Worm (Caenorhabditis elegans) whole organism, L1 larva: ENCODE results near the gene acdh-2.
"Not testable (repeated sequence)": the region's sequence is repeated elsewhere in the genome, so short reads cannot be mapped to it uniquely, and the experiment has no call there.

Experiments used
- aly-2 ChIP-seq: fragments of 150-350 bp; optimal IDR thresholded peaks from 2 replicates; lab custom pipeline; 2014; ENCODE audit warnings: missing biosample characterization, missing genetic modification characterization
- blmp-1 ChIP-seq: fragments of 150-350 bp; optimal IDR thresholded peaks from 2 replicates; lab custom pipeline; 2014; ENCODE audit warnings: missing biosample characterization, missing genetic modification characterization
- ceh-88 ChIP-seq: fragments of 200-800 bp; sonication (Bioruptor generic); IDR thresholded peaks from 2 replicates; pipeline ENCODE4 v1.3.6; 2022; ENCODE audit warnings: missing genetic modification characterization, missing compliant biosample characterization
- ceh-90 ChIP-seq: sonication (generic microtip); optimal IDR thresholded peaks from 2 replicates; lab custom pipeline; 2016; ENCODE audit warnings: missing genetic modification characterization, missing compliant biosample characterization
- ces-1 ChIP-seq: fragments of 150-350 bp; optimal IDR thresholded peaks from 2 replicates; lab custom pipeline; 2014; ENCODE audit warnings: missing biosample characterization, missing genetic modification reagents, missing genetic modification characterization
- dsc-1 ChIP-seq: sonication (generic microtip); optimal IDR thresholded peaks from 2 replicates; lab custom pipeline; 2016; ENCODE audit warnings: mild to moderate bottlenecking, missing genetic modification characterization, missing compliant biosample characterization
- efl-1 ChIP-seq, 4 experiments: fragments of 150-350 bp; optimal IDR thresholded peaks in 3 of 4; peaks in 1 of 4; 1 replicate in 1 of 4; 2 replicates in 3 of 4; lab custom pipeline; 2014; ENCODE audit warnings: missing biosample characterization in 2 of 4, missing genetic modification characterization in 2 of 4, missing genetic modification reagents in 2 of 4
- efl-3 ChIP-seq: fragments of 200-800 bp; sonication (Bioruptor generic); optimal IDR thresholded peaks from 2 replicates; lab custom pipeline; 2018; ENCODE audit warnings: mild to moderate bottlenecking, missing genetic modification characterization, missing compliant biosample characterization
- egl-13 ChIP-seq: sonication (generic microtip); optimal IDR thresholded peaks from 2 replicates; lab custom pipeline; 2016; ENCODE audit warnings: missing genotype, missing genetic modification reagents, missing genetic modification characterization, missing compliant biosample characterization
- egl-27 ChIP-seq, 2 experiments: fragments of 150-350 bp in 1 of 2; sonication (generic microtip); optimal IDR thresholded peaks; 3 replicates each; lab custom pipeline; 2017 to 2018; ENCODE audit warnings: missing biosample characterization in 2 of 2, missing genetic modification characterization in 2 of 2, missing genetic modification reagents in 2 of 2
- elt-3 ChIP-seq, 6 experiments: fragments of 150-350 bp in 1 of 6; sonication (generic microtip); optimal IDR thresholded peaks; 2 replicates each; lab custom pipeline; 2017 to 2018; ENCODE audit warnings: missing biosample characterization in 6 of 6, missing genetic modification characterization in 6 of 6, inconsistent platforms in 1 of 6
- fkh-8 ChIP-seq: sonication (generic microtip); optimal IDR thresholded peaks from 2 replicates; lab custom pipeline; 2016; ENCODE audit warnings: mild to moderate bottlenecking, missing genetic modification characterization, missing compliant biosample characterization
- fos-1 ChIP-seq: fragments of 150-350 bp; optimal IDR thresholded peaks from 2 replicates; lab custom pipeline; 2014; ENCODE audit warnings: missing biosample characterization, missing genetic modification characterization
- grh-1 ChIP-seq: fragments of 200-800 bp; sonication (Bioruptor generic); IDR thresholded peaks from 2 replicates; pipeline ENCODE4 v1.3.6; 2022; ENCODE audit warnings: missing genetic modification reagents, missing genetic modification characterization, missing compliant biosample characterization
- hlh-17 ChIP-seq: fragments of 200-800 bp; sonication (Bioruptor generic); optimal IDR thresholded peaks from 2 replicates; lab custom pipeline; 2018; ENCODE audit warnings: missing genetic modification characterization, mild to moderate bottlenecking, missing compliant biosample characterization, moderate library complexity, borderline replicate concordance
- irx-1 ChIP-seq: sonication (generic microtip); optimal IDR thresholded peaks from 2 replicates; lab custom pipeline; 2016; ENCODE audit warnings: missing genetic modification characterization, missing compliant biosample characterization
- lin-13 ChIP-seq: fragments of 150-350 bp; optimal IDR thresholded peaks from 2 replicates; lab custom pipeline; 2014; ENCODE audit warnings: missing biosample characterization, missing genetic modification reagents, missing genetic modification characterization
- lin-35 ChIP-seq, 2 experiments: fragments of 150-350 bp; optimal IDR thresholded peaks; 2 replicates each; lab custom pipeline; 2014; ENCODE audit warnings: missing biosample characterization in 2 of 2, missing genetic modification characterization in 2 of 2, missing genetic modification reagents in 2 of 2
- lin-39 ChIP-seq: fragments of 150-350 bp; optimal IDR thresholded peaks from 2 replicates; lab custom pipeline; 2014; ENCODE audit warnings: missing biosample characterization, missing genetic modification reagents, missing genetic modification characterization
- lsy-2 ChIP-seq, 2 experiments: fragments of 150-350 bp; optimal IDR thresholded peaks; 2 replicates each; lab custom pipeline; 2014; ENCODE audit warnings: missing biosample characterization in 2 of 2, missing genetic modification characterization in 2 of 2
- mab-9 ChIP-seq: fragments of 200-800 bp; sonication (Bioruptor generic); IDR thresholded peaks from 2 replicates; pipeline ENCODE4 v1.3.6; 2022; ENCODE audit warnings: missing genetic modification reagents, missing genetic modification characterization, missing compliant biosample characterization
- mdl-1 ChIP-seq, 2 experiments: fragments of 150-350 bp; optimal IDR thresholded peaks; 2 replicates each; lab custom pipeline; 2014 to 2017; ENCODE audit warnings: missing biosample characterization in 2 of 2, missing genetic modification characterization in 2 of 2, inconsistent platforms in 1 of 2
- mep-1 ChIP-seq: fragments of 150-350 bp; optimal IDR thresholded peaks from 2 replicates; lab custom pipeline; 2014; ENCODE audit warnings: missing biosample characterization, missing genetic modification characterization
- nhr-11 ChIP-seq: fragments of 150-350 bp; optimal IDR thresholded peaks from 2 replicates; lab custom pipeline; 2014; ENCODE audit warnings: missing biosample characterization, missing genetic modification characterization
- nhr-12 ChIP-seq: sonication (generic microtip); optimal IDR thresholded peaks from 2 replicates; lab custom pipeline; 2017; ENCODE audit warnings: missing biosample characterization, missing genetic modification characterization
- nhr-19 ChIP-seq: fragments of 200-800 bp; sonication (Bioruptor generic); conservative IDR thresholded peaks from 2 replicates; pipeline ENCODE4 v1.3.6; 2022; ENCODE audit warnings: missing genetic modification characterization, missing compliant biosample characterization
- nhr-237 ChIP-seq: fragments of 150-350 bp; optimal IDR thresholded peaks from 2 replicates; lab custom pipeline; 2014; ENCODE audit warnings: missing biosample characterization, missing genetic modification characterization
- nhr-71 ChIP-seq: sonication (generic microtip); optimal IDR thresholded peaks from 2 replicates; lab custom pipeline; 2016; ENCODE audit warnings: mild to moderate bottlenecking, missing genetic modification characterization, moderate library complexity, missing compliant biosample characterization
- nhr-84 ChIP-seq: sonication (generic microtip); optimal IDR thresholded peaks from 2 replicates; lab custom pipeline; 2017; ENCODE audit warnings: missing biosample characterization, missing genetic modification characterization
- nhr-90 ChIP-seq: sonication (generic microtip); optimal IDR thresholded peaks from 2 replicates; lab custom pipeline; 2016; ENCODE audit warnings: mild to moderate bottlenecking, missing genetic modification characterization, missing compliant biosample characterization; ENCODE audit not compliant: poor library complexity
- pag-3 ChIP-seq: sonication (generic microtip); optimal IDR thresholded peaks from 2 replicates; lab custom pipeline; 2017; ENCODE audit warnings: missing genetic modification characterization, mild to moderate bottlenecking, missing compliant biosample characterization, antibody characterized with exemption, borderline replicate concordance; ENCODE audit not compliant: insufficient read depth
- skn-1 ChIP-seq: fragments of 150-350 bp; optimal IDR thresholded peaks from 2 replicates; lab custom pipeline; 2014; ENCODE audit warnings: missing biosample characterization, missing genetic modification characterization
- sup-37 ChIP-seq: fragments of 200-800 bp; sonication (Bioruptor generic); optimal IDR thresholded peaks from 2 replicates; lab custom pipeline; 2018; ENCODE audit warnings: mild to moderate bottlenecking, missing genetic modification characterization, missing compliant biosample characterization
- unc-86 ChIP-seq: sonication (generic microtip); optimal IDR thresholded peaks from 2 replicates; lab custom pipeline; 2016; ENCODE audit warnings: missing genetic modification characterization, missing compliant biosample characterization
- unc-98 ChIP-seq: fragments of 200-800 bp; sonication (Bioruptor generic); IDR thresholded peaks from 2 replicates; pipeline ENCODE4 v1.3.6; 2022; ENCODE audit warnings: missing genetic modification characterization, missing compliant biosample characterization
- zip-4 ChIP-seq: fragments of 200-800 bp; sonication (Bioruptor generic); optimal IDR thresholded peaks from 2 replicates; lab custom pipeline; 2018; ENCODE audit warnings: mild to moderate bottlenecking, missing genetic modification characterization, moderate library complexity, missing compliant biosample characterization
- ztf-4 ChIP-seq: fragments of 150-350 bp; optimal IDR thresholded peaks from 2 replicates; lab custom pipeline; 2014; ENCODE audit warnings: missing biosample characterization, missing genetic modification characterization

The acdh-2 gene

DNA sequence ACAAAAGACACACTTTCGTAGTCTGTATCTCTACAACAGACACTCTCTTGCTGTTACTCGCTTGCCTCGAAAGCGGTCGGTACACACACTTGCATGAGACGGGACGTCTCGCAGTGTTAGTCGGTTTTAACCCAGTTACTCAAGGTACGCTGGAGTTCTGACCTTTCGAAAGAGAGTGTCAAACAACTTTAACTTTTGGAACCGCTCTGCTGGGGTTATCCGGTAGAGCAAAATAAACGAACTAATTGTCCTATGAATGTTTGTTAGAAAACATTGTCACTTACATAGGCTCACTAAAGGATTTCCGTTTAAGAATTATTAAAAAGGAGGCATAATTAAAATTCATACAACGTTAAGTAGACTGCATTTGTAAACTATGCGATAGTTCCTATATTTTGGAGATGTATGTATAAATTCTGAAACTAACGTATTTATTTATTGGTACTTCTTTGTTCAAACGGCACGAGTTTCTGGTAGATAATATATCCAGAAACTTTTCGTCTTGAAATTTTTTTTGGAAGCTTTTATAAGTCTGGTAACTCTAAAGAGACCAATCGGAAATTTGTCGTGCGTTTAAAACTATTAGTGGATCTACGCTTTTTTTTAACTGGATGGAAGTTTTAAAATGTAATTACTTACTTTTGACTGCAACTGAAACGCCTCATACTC, 3.7 kb downstream of the acdh-2 start (continued):
- TF ChIP-seq mab-9 (GFP tag; lab: Robert Waterston, UW) (peak; percentile 98), ztf-4 (tag; lab: Kevin White, UChicago) (peak; percentile 99), ceh-88 (peak; percentile 98), skn-1 (peak; percentile 90), fos-1 (tag; lab: Kevin White, UChicago) (peak; percentile 97), mdl-1 (tag; optimal IDR thresholded peaks at IDR 0.05; lab: Kevin White, UChicago) (peak; percentile 38 to 93), irx-1 (tag; lab: Kevin White, UChicago) (peak; percentile 99), lin-13 (GFP tag; lab: Kevin White, UChicago) (peak; percentile 96), lin-39 (peak; percentile 96), egl-27 (tag; optimal IDR thresholded peaks at IDR 0.05; lab: Kevin White, UChicago) (peak; percentile 92 to 93), unc-86 (tag; lab: Kevin White, UChicago) (peak; percentile 98), nhr-12 (peak; percentile 68), aly-2 (tag; lab: Kevin White, UChicago) (peak; percentile 99), ces-1 (GFP tag; lab: Kevin White, UChicago) (peak; percentile 92), pag-3 (tag; lab: Kevin White, UChicago) (peak; percentile 79), zip-4 (GFP tag; lab: Kevin White, UChicago) (peak; percentile 95), efl-3 (GFP tag; lab: Kevin White, UChicago) (peak; percentile 83), elt-3 (tag; optimal IDR thresholded peaks at IDR 0.05; lab: Kevin White, UChicago) (peak; percentile 47 to 98 (median 80)), unc-98 (GFP tag; lab: Robert Waterston, UW) (peak; percentile 79), nhr-90 (tag; lab: Kevin White, UChicago) (peak; percentile 100), grh-1 (GFP tag; lab: Robert Waterston, UW) (peak; percentile 99), hlh-17 (GFP tag; lab: Kevin White, UChicago) (peak; percentile 92), blmp-1 (tag; lab: Kevin White, UChicago) (peak; percentile 81), lsy-2 (tag; optimal IDR thresholded peaks at IDR 0.05; lab: Kevin White, UChicago) (peak; percentile 96), sup-37 (GFP tag; lab: Kevin White, UChicago) (peak; percentile 98), ceh-90 (tag; lab: Kevin White, UChicago) (peak; percentile 71), nhr-19 (GFP tag; lab: Robert Waterston, UW) (peak; percentile 99), efl-1 (optimal IDR thresholded peaks at IDR 0.05; lab: Kevin White, UChicago) (peak; percentile 92 to 93), efl-1 (GFP tag; optimal IDR thresholded peaks at IDR 0.05 in 1 of 2; lab: Kevin White, UChicago) (peak; percentile 80 to 98), nhr-84 (tag; lab: Kevin White, UChicago) (peak; percentile 78), egl-13 (tag; lab: Kevin White, UChicago) (peak; percentile 98), mep-1 (tag; lab: Kevin White, UChicago) (peak; percentile 97), lin-35 (GFP tag; optimal IDR thresholded peaks at IDR 0.05; lab: Kevin White, UChicago) (peak; percentile 86 to 94)

- no peak for TF ChIP-seq nhr-11 (tag; lab: Kevin White, UChicago)
- no peak for TF ChIP-seq nhr-71 (tag; lab: Kevin White, UChicago)
- no peak for TF ChIP-seq dsc-1
Measured at ce11 chrII:5541685-5542084, 5.6 kb downstream of the acdh-2 start, which contains the start of gene C17C3.24. Gene C17C3.24, minus strand, starts transcription at chrII:5541785.

- TF ChIP-seq nhr-237 (tag; lab: Kevin White, UChicago); fkh-8 (tag; lab: Kevin White, UChicago); efl-1 (optimal IDR thresholded peaks at IDR 0.05; lab: Kevin White, UChicago); efl-1 (GFP tag; optimal IDR thresholded peaks at IDR 0.05 in 1 of 2; lab: Kevin White, UChicago): not testable (repeated sequence)
Measured at ce11 chrII:5540113-5540512, 7.2 kb downstream of the acdh-2 start, which contains the start of gene hlh-27. Gene hlh-27, minus strand, starts transcription at chrII:5540213.
